Worm (Caenorhabditis elegans): ENCODE measurements around the gene cdh-3.

cdh-3 gene

DNA sequence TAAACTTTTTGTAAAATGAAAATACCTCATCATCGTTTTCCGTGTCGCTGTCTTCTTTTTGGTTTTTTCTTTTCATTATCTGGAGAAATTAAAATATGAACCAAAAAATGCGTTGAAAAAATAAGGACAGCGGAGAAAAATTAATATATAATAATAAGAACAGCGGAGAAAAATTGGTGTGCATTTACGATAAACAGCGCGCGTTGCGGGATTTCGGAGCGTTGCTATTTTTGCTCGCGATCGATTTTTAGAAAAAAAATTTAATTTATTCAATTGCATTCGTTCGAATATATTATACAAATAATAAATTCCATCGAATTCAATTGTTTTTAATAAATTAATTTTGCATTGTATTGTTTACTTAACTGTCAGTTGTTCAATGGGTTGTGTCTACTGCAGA, 11.7 kb upstream of the cdh-3 start, which contains the start of gene ZK686.2 (continued):
- TF ChIP-seq fos-1 (tag; optimal IDR thresholded peaks at IDR 0.05) (no peak), ceh-8 (GFP tag; optimal IDR thresholded peaks at IDR 0.05) (no peak), mep-1 (tag; optimal IDR thresholded peaks at IDR 0.05) (no peak), sup-37 (GFP tag; optimal IDR thresholded peaks at IDR 0.05) (no peak), lin-35 (GFP tag; optimal IDR thresholded peaks at IDR 0.05) (peak; percentile 16 to 37), dsc-1 (tag; optimal IDR thresholded peaks at IDR 0.05) (no peak), unc-98 (GFP tag; IDR thresholded peaks at IDR 0.05) (no peak), C04F5.9 (tag; optimal IDR thresholded peaks at IDR 0.05) (no peak), rnt-1 (tag; optimal IDR thresholded peaks at IDR 0.05) (no peak), C16A3.4 (tag; optimal IDR thresholded peaks at IDR 0.05) (peak; percentile 31), jun-1 (tag; optimal IDR thresholded peaks at IDR 0.05) (no peak), egl-13 (tag; optimal IDR thresholded peaks at IDR 0.05) (peak; percentile 21), unc-62 (GFP tag; optimal IDR thresholded peaks at IDR 0.05) (no peak), hlh-4 (tag; optimal IDR thresholded peaks at IDR 0.05) (no peak), nhr-76 (tag; optimal IDR thresholded peaks at IDR 0.05) (no peak), dpl-1 (GFP tag; optimal IDR thresholded peaks at IDR 0.05) (peak in 2 of 3 experiments; percentile 19 to 61), vab-15 (tag; optimal IDR thresholded peaks at IDR 0.05) (no peak), fkh-8 (tag; optimal IDR thresholded peaks at IDR 0.05) (no peak), unc-30 (tag; optimal IDR thresholded peaks at IDR 0.05) (no peak), Y116A8C.19 (tag; optimal IDR thresholded peaks at IDR 0.05; ENCODE audit: borderline replicate concordance) (no peak), nhr-71 (tag; optimal IDR thresholded peaks at IDR 0.05) (peak; percentile 48), blmp-1 (tag; optimal IDR thresholded peaks at IDR 0.05) (peak; percentile 42), sox-4 (tag; optimal IDR thresholded peaks at IDR 0.05) (no peak), aly-2 (tag; optimal IDR thresholded peaks at IDR 0.05) (no peak), xbp-1 (tag; optimal IDR thresholded peaks at IDR 0.05) (peak; percentile 33), lin-39 (tag; optimal IDR thresholded peaks at IDR 0.05) (peak; percentile 25), egl-27 (tag; optimal IDR thresholded peaks at IDR 0.05) (no peak), grh-1 (GFP tag; IDR thresholded peaks at IDR 0.05) (no peak), ceh-88 (GFP tag; IDR thresholded peaks at IDR 0.05) (no peak), lin-14 (GFP tag; optimal IDR thresholded peaks at IDR 0.05) (peak; percentile 37), ceh-90 (tag; optimal IDR thresholded peaks at IDR 0.05) (no peak), sptf-1 (tag; optimal IDR thresholded peaks at IDR 0.05) (no peak), fkh-10 (GFP tag; optimal IDR thresholded peaks at IDR 0.05) (no peak), hpl-2 (GFP tag; optimal IDR thresholded peaks at IDR 0.05) (no peak), efl-3 (GFP tag; optimal IDR thresholded peaks at IDR 0.05) (no peak), ceh-82 (tag; optimal IDR thresholded peaks at IDR 0.05) (peak in 2 of 3 experiments; percentile 4 to 22), ztf-4 (tag; optimal IDR thresholded peaks at IDR 0.05) (no peak), isw-1 (GFP tag; IDR thresholded peaks at IDR 0.05) (peak; percentile 10; the same call in 1 of the 2 replicates), lin-13 (GFP tag; optimal IDR thresholded peaks at IDR 0.05) (no peak), mdl-1 (tag; optimal IDR thresholded peaks at IDR 0.05) (no peak), ets-5 (GFP tag; IDR thresholded peaks at IDR 0.05) (no peak), ama-1 (optimal IDR thresholded peaks at IDR 0.05) (no peak), nhr-237 (tag; optimal IDR thresholded peaks at IDR 0.05) (no peak), nhr-47 (tag; optimal IDR thresholded peaks at IDR 0.05) (peak; percentile 27), unc-130 (tag; optimal IDR thresholded peaks at IDR 0.05) (no peak), hlh-17 (GFP tag; optimal IDR thresholded peaks at IDR 0.05; ENCODE audit: borderline replicate concordance) (no peak), pag-3 (tag; optimal IDR thresholded peaks at IDR 0.05; ENCODE audit: borderline replicate concordance, insufficient read depth) (no peak), irx-1 (tag; optimal IDR thresholded peaks at IDR 0.05) (no peak), unc-86 (tag; optimal IDR thresholded peaks at IDR 0.05) (no peak), nhr-11 (tag; optimal IDR thresholded peaks at IDR 0.05) (no peak), efl-1 (optimal IDR thresholded peaks at IDR 0.05) (peak; percentile 37), efl-1 (GFP tag; optimal IDR thresholded peaks at IDR 0.05 in 1 of 2) (peak; percentile 28 to 91)

Data from whole organism, L1 larva.